Worm (Caenorhabditis elegans): ENCODE data around the gene F55B12.2.

ce11 chrV:13812330-13812729 lies 4.4 kb downstream of the F55B12.2 start:
- TF ChIP-seq nhr-10 (tag; optimal IDR thresholded peaks at IDR 0.05) (no peak), fos-1 (tag; optimal IDR thresholded peaks at IDR 0.05) (no peak), lin-11 (tag; optimal IDR thresholded peaks at IDR 0.05) (no peak), snpc-4 (tag; optimal IDR thresholded peaks at IDR 0.05) (no peak), ztf-4 (tag; optimal IDR thresholded peaks at IDR 0.05) (no peak), egl-27 (tag; optimal IDR thresholded peaks at IDR 0.05) (no peak), zag-1 (tag; optimal IDR thresholded peaks at IDR 0.05) (no peak), mdl-1 (tag; optimal IDR thresholded peaks at IDR 0.05) (no peak), lin-39 (tag; optimal IDR thresholded peaks at IDR 0.05) (no peak)
